Worm (Caenorhabditis elegans): ENCODE results near the gene cyp-33E3.

Gene cyp-33E3

DNA sequence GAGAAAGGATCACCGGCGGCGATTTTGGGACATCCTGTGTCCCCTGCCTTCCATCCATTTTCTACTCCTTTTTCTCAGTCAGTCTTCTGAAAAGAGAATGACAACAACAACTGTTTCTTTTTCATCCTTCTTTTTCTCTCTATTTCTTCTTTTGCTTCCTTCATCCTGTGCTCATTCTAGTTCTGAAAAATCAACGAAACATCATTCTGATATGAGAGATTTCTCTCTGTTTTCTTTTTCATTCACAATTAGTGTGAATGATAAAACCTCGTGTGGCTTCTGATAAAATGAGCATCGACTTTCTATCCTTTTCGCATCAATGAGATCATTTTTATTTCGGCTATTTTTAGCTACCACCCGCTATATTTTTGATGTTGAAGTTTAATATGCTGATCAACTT is 9.6 kb upstream of the cyp-33E3 start:
- TF ChIP-seq unc-3 (GFP tag; conservative IDR thresholded peaks at IDR 0.05) (no peak), unc-3 (tag; optimal IDR thresholded peaks at IDR 0.05) (no peak), ceh-2 (tag; optimal IDR thresholded peaks at IDR 0.05) (no peak), ceh-6 (GFP tag; optimal IDR thresholded peaks at IDR 0.05) (no peak), zip-5 (tag; optimal IDR thresholded peaks at IDR 0.05) (no peak), pqm-1 (tag; optimal IDR thresholded peaks at IDR 0.05) (no peak), unc-55 (GFP tag; optimal IDR thresholded peaks at IDR 0.05) (peak; percentile 16), ceh-18 (tag; optimal IDR thresholded peaks at IDR 0.05) (peak; percentile 63), dve-1 (tag; optimal IDR thresholded peaks at IDR 0.05) (no peak), hlh-30 (tag; optimal IDR thresholded peaks at IDR 0.05; ENCODE audit: insufficient read depth) (no peak)

DNA sequence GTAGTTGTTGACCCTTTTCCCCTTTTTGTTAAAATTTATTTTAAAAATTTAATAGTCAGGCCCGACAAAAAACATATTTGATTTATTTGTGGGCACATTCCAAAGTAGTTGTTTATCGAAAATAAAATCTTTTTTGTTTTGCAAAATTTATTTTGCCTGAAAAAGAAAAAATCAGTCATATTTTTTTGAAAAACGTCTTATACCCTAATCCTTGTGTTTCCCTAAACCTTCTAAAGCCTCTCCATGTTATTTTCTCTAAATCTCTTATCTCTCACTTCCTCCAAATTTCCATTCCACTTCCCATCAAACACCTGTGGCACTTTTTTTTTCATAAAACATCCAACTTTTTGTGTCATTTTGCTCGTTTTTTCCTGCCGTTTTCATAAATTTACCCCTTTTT is 6.6 kb upstream of the cyp-33E3 start:
- TF ChIP-seq zip-5 (tag; optimal IDR thresholded peaks at IDR 0.05) (no peak), gmeb-2 (tag; optimal IDR thresholded peaks at IDR 0.05) (no peak), tbx-7 (tag; optimal IDR thresholded peaks at IDR 0.05) (no peak), lin-11 (tag; optimal IDR thresholded peaks at IDR 0.05) (no peak), lim-6 (tag; optimal IDR thresholded peaks at IDR 0.05) (no peak), ahr-1 (tag; optimal IDR thresholded peaks at IDR 0.05) (no peak), dve-1 (tag; optimal IDR thresholded peaks at IDR 0.05) (no peak), fkh-6 (tag; optimal IDR thresholded peaks at IDR 0.05) (no peak), ceh-9 (tag; optimal IDR thresholded peaks at IDR 0.05) (no peak), K09A11.1 (tag; optimal IDR thresholded peaks at IDR 0.05; ENCODE audit: insufficient read depth) (no peak), pag-3 (tag; optimal IDR thresholded peaks at IDR 0.05; ENCODE audit: borderline replicate concordance) (no peak), nfya-1 (tag; optimal IDR thresholded peaks at IDR 0.05) (no peak), che-1 (tag; optimal IDR thresholded peaks at IDR 0.05) (no peak), fax-1 (tag; optimal IDR thresholded peaks at IDR 0.05) (no peak)

DNA sequence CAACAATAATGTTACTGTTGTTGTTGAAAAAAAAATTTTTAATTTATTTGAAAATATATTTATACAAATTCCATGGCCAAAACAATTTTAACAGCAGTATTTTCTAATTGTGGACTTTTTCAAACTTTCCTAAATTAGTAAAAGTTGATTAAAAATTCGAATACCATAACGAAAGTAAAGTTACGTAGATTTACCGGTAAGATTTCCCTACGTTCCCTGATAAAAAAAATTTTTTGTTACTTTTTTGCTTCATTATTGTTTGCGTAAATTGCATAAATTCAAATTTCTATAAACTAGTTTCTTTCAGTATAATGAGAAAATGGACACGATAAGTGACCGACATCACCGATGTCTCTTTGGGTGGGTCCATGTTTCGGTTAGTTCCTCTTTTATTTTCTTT is 5.9 kb upstream of the cyp-33E3 start, which contains the start of gene F42A9.6:
F42A9.6 (plus strand) TSS at position 301 of the 400 bp plus-strand sequence.
- TF ChIP-seq ceh-24 (tag; optimal IDR thresholded peaks at IDR 0.05): no peak
- TF ChIP-seq pax-1 (tag; optimal IDR thresholded peaks at IDR 0.05): no peak
- no peak for TF ChIP-seq C08G9.2 (tag; optimal IDR thresholded peaks at IDR 0.05)
- TF ChIP-seq nfya-1 (tag; optimal IDR thresholded peaks at IDR 0.05): no peak
- TF ChIP-seq hlh-13 (GFP tag; optimal IDR thresholded peaks at IDR 0.05): no peak
- no peak for TF ChIP-seq F13H6.1 (tag; optimal IDR thresholded peaks at IDR 0.05)
- no peak for TF ChIP-seq Y22D7AL.16 (tag; optimal IDR thresholded peaks at IDR 0.05)
- no peak for TF ChIP-seq ceh-6 (GFP tag; optimal IDR thresholded peaks at IDR 0.05)
- TF ChIP-seq nhr-11 (tag; optimal IDR thresholded peaks at IDR 0.05): no peak
- TF ChIP-seq hlh-8 (tag; optimal IDR thresholded peaks at IDR 0.05): no peak
- TF ChIP-seq fkh-10 (GFP tag; optimal IDR thresholded peaks at IDR 0.05): no peak
- no peak for TF ChIP-seq unc-55 (GFP tag; optimal IDR thresholded peaks at IDR 0.05)
- TF ChIP-seq ceh-34 (tag; optimal IDR thresholded peaks at IDR 0.05): no peak

DNA sequence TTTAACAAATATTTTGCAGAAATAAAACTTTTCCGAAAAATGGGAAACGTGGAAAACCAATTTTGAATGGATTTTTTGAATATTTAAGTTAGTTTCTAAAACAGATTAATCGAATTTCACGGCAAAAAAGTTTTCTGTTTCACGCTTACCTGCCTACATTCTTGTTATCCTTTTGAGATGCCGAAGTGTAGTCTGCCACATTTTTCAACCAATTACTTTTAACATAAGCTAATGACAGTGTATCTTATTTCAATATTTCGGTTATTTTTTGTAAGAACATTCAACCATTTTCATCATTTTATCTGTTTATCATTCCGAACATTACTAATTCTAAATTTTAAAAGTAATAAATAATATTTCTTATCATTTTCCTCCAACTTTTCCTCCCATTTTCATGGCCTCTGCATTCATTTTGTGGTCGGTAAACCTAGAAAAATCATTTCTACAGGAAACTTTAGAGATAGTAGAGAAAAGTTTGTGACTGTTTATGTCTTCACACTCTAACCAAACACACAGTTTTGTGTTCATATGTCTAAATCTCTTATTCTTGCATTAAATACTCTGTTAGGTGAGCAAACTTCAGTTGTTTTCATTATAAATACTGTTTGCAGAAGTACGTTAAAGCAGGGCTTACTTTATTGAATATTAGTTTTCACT is 2.8 kb upstream of the cyp-33E3 start, which contains the start of the genes F42A9.17 and cyp-33E2:
F42A9.17 (minus strand) TSS at position 51 of the 657 bp plus-strand sequence.
cyp-33E2 (plus strand) TSS at position 449 of the 657 bp plus-strand sequence.
- TF ChIP-seq pat-9 (tag; optimal IDR thresholded peaks at IDR 0.05) (no peak), mec-3 (tag; optimal IDR thresholded peaks at IDR 0.05; ENCODE audit: borderline replicate concordance) (no peak), pha-2 (tag; optimal IDR thresholded peaks at IDR 0.05) (no peak), C08G9.2 (tag; optimal IDR thresholded peaks at IDR 0.05) (no peak), odd-2 (tag; optimal IDR thresholded peaks at IDR 0.05) (no peak), hlh-30 (tag; optimal IDR thresholded peaks at IDR 0.05; ENCODE audit: insufficient read depth) (no peak), unc-42 (tag; optimal IDR thresholded peaks at IDR 0.05) (no peak), lin-11 (tag; optimal IDR thresholded peaks at IDR 0.05) (no peak), F13H6.1 (tag; optimal IDR thresholded peaks at IDR 0.05) (no peak), ceh-24 (tag; optimal IDR thresholded peaks at IDR 0.05) (no peak), pqm-1 (tag; optimal IDR thresholded peaks at IDR 0.05) (no peak), npax-4 (tag; optimal IDR thresholded peaks at IDR 0.05) (no peak)

Measured in whole organism, late embryonic.